Worm (Caenorhabditis elegans): ENCODE measurements around the gene kin-26.

- TF ChIP-seq ztf-1 (GFP tag; conservative IDR thresholded peaks at IDR 0.05) = no peak
- no peak for TF ChIP-seq egl-27 (tag; optimal IDR thresholded peaks at IDR 0.05)
- TF ChIP-seq ztf-11 (tag; optimal IDR thresholded peaks at IDR 0.05) = no peak
- no peak for TF ChIP-seq nhr-11 (tag; optimal IDR thresholded peaks at IDR 0.05)
- TF ChIP-seq fos-1 (tag; optimal IDR thresholded peaks at IDR 0.05) = no peak
Observed at ce11 chrIV:7881166-7881565, 3.5 kb upstream of the kin-26 start.
